Worm (Caenorhabditis elegans) whole organism, mixed stage, embryonic: ENCODE data around the gene nhr-100.

Experiments
- M03D4.4 ChIP-seq: sonication (generic microtip); optimal IDR thresholded peaks from 2 replicates; lab custom pipeline; 2017; ENCODE audit warnings: mild to moderate bottlenecking, missing genetic modification characterization, missing compliant biosample characterization
- bed-3 ChIP-seq: fragments of 200-800 bp; sonication (Bioruptor generic); optimal IDR thresholded peaks from 3 replicates; lab custom pipeline; 2018; ENCODE audit warnings: mild to moderate bottlenecking, missing genetic modification characterization, moderate library complexity, missing compliant biosample characterization
- blmp-1 ChIP-seq: fragments of 150-350 bp; optimal IDR thresholded peaks from 2 replicates; lab custom pipeline; 2014; ENCODE audit warnings: missing biosample characterization, missing genetic modification characterization
- ceh-43 ChIP-seq: fragments of 200-800 bp; sonication (Bioruptor generic); optimal IDR thresholded peaks from 2 replicates; lab custom pipeline; 2018; ENCODE audit warnings: mild to moderate bottlenecking, missing genetic modification characterization, moderate library complexity, missing compliant biosample characterization
- ceh-83 ChIP-seq: fragments of 200-800 bp; sonication (Bioruptor generic); optimal IDR thresholded peaks from 2 replicates; lab custom pipeline; 2018; ENCODE audit warnings: mild to moderate bottlenecking, missing genetic modification characterization, missing compliant biosample characterization
- cnd-1 ChIP-seq: fragments of 200-800 bp; sonication (Bioruptor generic); optimal IDR thresholded peaks from 2 replicates; lab custom pipeline; 2018; ENCODE audit warnings: mild to moderate bottlenecking, missing genetic modification characterization, missing compliant biosample characterization
- drap-1 ChIP-seq: fragments of 200-800 bp; sonication (Bioruptor generic); optimal IDR thresholded peaks from 3 replicates; lab custom pipeline; 2018; ENCODE audit warnings: mild to moderate bottlenecking, missing genetic modification characterization, missing compliant biosample characterization
- elt-1 ChIP-seq: sonication (generic microtip); optimal IDR thresholded peaks from 2 replicates; lab custom pipeline; 2017; ENCODE audit warnings: missing genetic modification characterization, mild to moderate bottlenecking, missing compliant biosample characterization, antibody characterized with exemption, moderate library complexity, borderline replicate concordance; ENCODE audit not compliant: insufficient read depth
- elt-3 ChIP-seq: fragments of 150-350 bp; optimal IDR thresholded peaks from 2 replicates; lab custom pipeline; 2014; ENCODE audit warnings: missing biosample characterization, missing genetic modification characterization
- flh-1 ChIP-seq: fragments of 200-800 bp; sonication (Bioruptor generic); optimal IDR thresholded peaks from 2 replicates; lab custom pipeline; 2018; ENCODE audit warnings: mild to moderate bottlenecking, missing genetic modification characterization, moderate library complexity, missing compliant biosample characterization
- hlh-1 ChIP-seq: fragments of 150-350 bp; optimal IDR thresholded peaks from 2 replicates; lab custom pipeline; 2014; ENCODE audit warnings: missing biosample characterization, missing genetic modification reagents, missing genetic modification characterization
- lin-13 ChIP-seq: fragments of 150-350 bp; optimal IDR thresholded peaks from 2 replicates; lab custom pipeline; 2014; ENCODE audit warnings: missing biosample characterization, missing genetic modification characterization
- lsy-2 ChIP-seq: fragments of 150-350 bp; optimal IDR thresholded peaks from 2 replicates; lab custom pipeline; 2014; ENCODE audit warnings: missing biosample characterization, missing genetic modification characterization
- mab-5 ChIP-seq: fragments of 150-350 bp; optimal IDR thresholded peaks from 2 replicates; lab custom pipeline; 2014; ENCODE audit warnings: missing biosample characterization, missing genetic modification characterization
- mep-1 ChIP-seq: fragments of 150-350 bp; optimal IDR thresholded peaks from 2 replicates; lab custom pipeline; 2017; ENCODE audit warnings: missing biosample characterization, missing genetic modification reagents, missing genetic modification characterization, inconsistent platforms
- mls-2 ChIP-seq: sonication (generic microtip); optimal IDR thresholded peaks from 2 replicates; lab custom pipeline; 2016; ENCODE audit warnings: mild to moderate bottlenecking, missing genetic modification characterization, moderate library complexity, missing compliant biosample characterization
- nhr-12 ChIP-seq: fragments of 150-350 bp; optimal IDR thresholded peaks from 2 replicates; lab custom pipeline; 2014; ENCODE audit warnings: missing biosample characterization, missing genetic modification characterization
- nhr-2 ChIP-seq: fragments of 150-350 bp; optimal IDR thresholded peaks from 2 replicates; lab custom pipeline; 2014; ENCODE audit warnings: missing biosample characterization, missing genetic modification characterization
- nhr-237 ChIP-seq: fragments of 150-350 bp; optimal IDR thresholded peaks from 2 replicates; lab custom pipeline; 2014; ENCODE audit warnings: missing biosample characterization, missing genetic modification characterization
- nhr-76 ChIP-seq: sonication (generic microtip); optimal IDR thresholded peaks from 2 replicates; lab custom pipeline; 2017; ENCODE audit warnings: missing biosample characterization, missing genetic modification characterization
- sem-2 ChIP-seq: fragments of 200-800 bp; sonication (Bioruptor generic); optimal IDR thresholded peaks from 2 replicates; lab custom pipeline; 2018; ENCODE audit warnings: mild to moderate bottlenecking, missing genetic modification characterization, missing compliant biosample characterization
- tbx-8 ChIP-seq: fragments of 200-800 bp; sonication (Bioruptor generic); optimal IDR thresholded peaks from 2 replicates; lab custom pipeline; 2018; ENCODE audit warnings: mild to moderate bottlenecking, missing genetic modification characterization, moderate library complexity, missing compliant biosample characterization
- unc-120 ChIP-seq: sonication (generic microtip); optimal IDR thresholded peaks from 2 replicates; lab custom pipeline; 2017; ENCODE audit warnings: missing genetic modification characterization, missing compliant biosample characterization; ENCODE audit not compliant: poor library complexity, severe bottlenecking
- unc-39 ChIP-seq: fragments of 150-350 bp; optimal IDR thresholded peaks from 2 replicates; lab custom pipeline; 2014; ENCODE audit warnings: missing biosample characterization, missing genetic modification characterization
- unc-62 ChIP-seq: fragments of 150-350 bp; optimal IDR thresholded peaks from 2 replicates; lab custom pipeline; 2014; ENCODE audit warnings: missing biosample characterization, missing genetic modification reagents, missing genetic modification characterization
- zip-8 ChIP-seq: fragments of 150-350 bp; optimal IDR thresholded peaks from 2 replicates; lab custom pipeline; 2014; ENCODE audit warnings: missing biosample characterization, missing genetic modification characterization
- ztf-11 ChIP-seq: fragments of 150-350 bp; optimal IDR thresholded peaks from 2 replicates; lab custom pipeline; 2014; ENCODE audit warnings: missing biosample characterization, missing genetic modification characterization

nhr-100 gene

ce11 chrIV:9716490-9716889, 12.0 kb upstream of the nhr-100 start:
- TF ChIP-seq blmp-1 (tag; lab: Kevin White, UChicago): peak; percentile 92
- no peak for TF ChIP-seq elt-3 (tag; lab: Kevin White, UChicago)
- no peak for TF ChIP-seq mab-5 (tag; lab: Kevin White, UChicago)
- TF ChIP-seq nhr-2 (tag; lab: Kevin White, UChicago): no peak
- TF ChIP-seq unc-120 (tag; lab: Kevin White, UChicago): no peak
- TF ChIP-seq sem-2 (GFP tag; lab: Kevin White, UChicago): no peak
- TF ChIP-seq drap-1 (GFP tag; lab: Kevin White, UChicago): no peak

ce11 chrIV:9717844-9718243, 10.6 kb upstream of the nhr-100 start:
- TF ChIP-seq sem-2 (GFP tag; lab: Kevin White, UChicago) (no peak), unc-62 (no peak), blmp-1 (tag; lab: Kevin White, UChicago) (no peak), elt-1 (no peak), mls-2 (tag; lab: Kevin White, UChicago) (no peak), nhr-2 (tag; lab: Kevin White, UChicago) (no peak), hlh-1 (tag; lab: Kevin White, UChicago) (no peak), cnd-1 (tag; lab: Kevin White, UChicago) (no peak), ceh-83 (GFP tag; lab: Kevin White, UChicago) (no peak), flh-1 (GFP tag; lab: Kevin White, UChicago) (no peak), zip-8 (tag; lab: Kevin White, UChicago) (no peak)

DNA sequence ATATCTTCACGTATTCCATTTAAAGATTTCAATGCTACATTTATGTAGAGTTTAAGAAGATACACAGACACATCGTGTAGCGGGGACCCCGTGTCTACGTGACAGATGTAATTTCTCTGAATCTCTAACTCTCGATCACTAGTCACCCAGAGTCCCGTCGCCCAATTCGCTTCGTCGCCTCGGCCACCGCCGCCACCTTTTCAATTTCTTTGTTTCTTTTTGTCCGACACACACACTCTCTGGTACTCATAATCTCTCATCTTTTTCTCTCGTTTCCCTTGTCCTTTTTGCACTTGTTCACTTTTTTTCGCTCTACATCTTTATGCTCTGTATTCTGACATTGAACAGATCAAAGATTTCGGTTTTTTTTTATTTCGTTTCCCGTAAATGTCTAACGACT, 10.1 kb upstream of the nhr-100 start:
- TF ChIP-seq unc-62 (peak; percentile 75), mep-1 (tag; lab: Kevin White, UChicago) (peak; percentile 20), unc-120 (tag; lab: Kevin White, UChicago) (peak; percentile 75), M03D4.4 (tag; lab: Kevin White, UChicago) (no peak), nhr-237 (no peak), lsy-2 (tag; lab: Kevin White, UChicago) (peak; percentile 47)

DNA sequence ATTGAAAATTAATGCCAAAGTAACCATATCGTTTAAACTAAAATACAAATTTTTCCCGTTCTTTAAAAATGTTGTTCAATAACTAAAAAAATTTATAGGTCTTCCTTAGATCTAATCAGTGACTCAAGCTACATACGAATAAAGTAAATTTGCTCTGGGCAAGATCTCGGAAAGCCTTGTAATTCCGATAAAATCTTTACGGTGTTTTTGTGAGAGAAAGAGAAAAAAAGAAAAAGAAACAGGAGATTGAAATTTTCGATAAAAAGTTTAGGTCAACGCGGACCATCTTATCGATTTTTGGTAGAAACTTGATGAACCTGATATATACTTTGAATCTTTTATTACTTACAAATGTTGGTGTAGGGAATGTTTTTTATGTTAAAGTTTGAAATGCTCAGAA, 5.3 kb upstream of the nhr-100 start:
- TF ChIP-seq nhr-237: no peak
- no peak for TF ChIP-seq tbx-8 (GFP tag; lab: Kevin White, UChicago)
- TF ChIP-seq, all 35 proteins: peak for 0

- TF ChIP-seq bed-3 (GFP tag; lab: Kevin White, UChicago) (no peak), ztf-11 (tag; lab: Kevin White, UChicago) (no peak), drap-1 (GFP tag; lab: Kevin White, UChicago) (no peak), nhr-12 (tag; lab: Kevin White, UChicago) (no peak), unc-120 (tag; lab: Kevin White, UChicago) (no peak), elt-1 (no peak)
These were observed 3.5 kb upstream of the nhr-100 start, which contains the start of the genes nhr-138 and C28D4.18 for ce11 chrIV:9724948-9725347. Gene nhr-138 (plus strand): TSS chrIV:9725251. Gene C28D4.18 (plus strand): TSS chrIV:9725280.

DNA sequence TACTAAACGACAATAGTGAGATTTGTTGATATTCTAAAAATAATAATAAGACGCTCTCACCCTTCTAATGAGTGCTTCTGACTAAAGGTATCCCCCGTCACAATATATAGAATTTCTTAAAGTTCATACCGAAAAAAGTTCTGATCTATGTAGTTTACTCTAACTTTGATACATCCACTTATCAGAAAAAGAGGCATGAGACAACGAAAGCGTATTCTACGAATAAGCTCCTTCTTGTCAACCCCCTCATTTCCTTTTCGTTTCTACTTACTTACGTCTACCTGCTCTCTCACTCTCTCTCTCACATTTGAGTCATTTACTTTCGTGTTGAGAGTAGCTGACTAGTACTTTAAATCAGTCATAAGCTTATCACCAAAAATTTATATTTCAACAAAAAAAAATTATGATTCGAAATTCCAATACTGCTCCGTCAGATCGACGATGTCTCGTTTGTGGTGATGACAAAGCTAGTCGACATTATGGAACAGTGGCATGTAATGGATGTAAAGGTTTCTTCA, 2.9 kb upstream of the nhr-100 start:
- no peak for TF ChIP-seq ztf-11 (tag; lab: Kevin White, UChicago)
- TF ChIP-seq unc-39 (tag; lab: Kevin White, UChicago): no peak
- TF ChIP-seq nhr-237: no peak
- no peak for TF ChIP-seq lin-13 (tag; lab: Kevin White, UChicago)
- TF ChIP-seq nhr-76: no peak
- TF ChIP-seq sem-2 (GFP tag; lab: Kevin White, UChicago): no peak
- no peak for TF ChIP-seq mep-1 (tag; lab: Kevin White, UChicago)
- TF ChIP-seq drap-1 (GFP tag; lab: Kevin White, UChicago): no peak
- TF ChIP-seq ceh-43 (GFP tag; lab: Kevin White, UChicago): no peak
- TF ChIP-seq unc-120 (tag; lab: Kevin White, UChicago): no peak
- no peak for TF ChIP-seq mls-2 (tag; lab: Kevin White, UChicago)
